Fruit fly (Drosophila melanogaster) whole organism, embryonic: ENCODE measurements around the gene CG34408.

Source experiments
- Adf1 ChIP-seq: fragments of 200-800 bp; sonication (Bioruptor generic); IDR thresholded peaks from 2 replicates; pipeline ENCODE4 v1.3.6; 2022; ENCODE audit warnings: missing biosample characterization, missing genetic modification characterization
- Asciz ChIP-seq: fragments of 200-800 bp; sonication (Bioruptor generic); optimal IDR thresholded peaks from 2 replicates; lab custom pipeline; 2017; ENCODE audit warnings: missing biosample characterization, mild to moderate bottlenecking, missing genetic modification characterization, missing genetic modification reagents
- CG10462 ChIP-seq: fragments of 200-800 bp; sonication (Bioruptor generic); optimal IDR thresholded peaks from 2 replicates; lab custom pipeline; 2016; ENCODE audit warnings: missing biosample characterization, missing genetic modification characterization
- CG1647 ChIP-seq: fragments of 200-800 bp; sonication (Bioruptor generic); optimal IDR thresholded peaks from 3 replicates; lab custom pipeline; 2016; ENCODE audit warnings: missing biosample characterization, missing genetic modification characterization
- CG17328 ChIP-seq: fragments of 200-800 bp; sonication (Bioruptor generic); IDR thresholded peaks from 2 replicates; pipeline ENCODE4 v1.3.6; 2022; ENCODE audit warnings: missing biosample characterization, missing genetic modification characterization
- CG17612 ChIP-seq: fragments of 200-800 bp; sonication (Bioruptor generic); IDR thresholded peaks from 2 replicates; pipeline ENCODE4 v1.3.6; 2022; ENCODE audit warnings: missing biosample characterization, missing genetic modification characterization
- CG1792 ChIP-seq: fragments of 200-800 bp; sonication (Bioruptor generic); optimal IDR thresholded peaks from 2 replicates; lab custom pipeline; 2016; ENCODE audit warnings: missing biosample characterization, missing genetic modification characterization
- CG2712 ChIP-seq: fragments of 200-800 bp; optimal IDR thresholded peaks from 3 replicates; lab custom pipeline; 2019; ENCODE audit warnings: missing biosample characterization, mild to moderate bottlenecking, missing genetic modification characterization, moderate library complexity
- CG30431 ChIP-seq: fragments of 200-800 bp; sonication (Bioruptor generic); optimal IDR thresholded peaks from 2 replicates; lab custom pipeline; 2017; ENCODE audit warnings: missing biosample characterization, missing genetic modification characterization
- CG31441 ChIP-seq: fragments of 200-800 bp; sonication (Bioruptor generic); IDR thresholded peaks from 2 replicates; pipeline ENCODE4 v1.3.6; 2022; ENCODE audit warnings: missing biosample characterization, missing genetic modification characterization
- CG3847 ChIP-seq: fragments of 200-800 bp; sonication (Bioruptor generic); IDR thresholded peaks from 2 replicates; pipeline ENCODE4 v1.3.6; 2022; ENCODE audit warnings: missing biosample characterization, missing genetic modification characterization
- CG4328 ChIP-seq: fragments of 200-800 bp; sonication (Bioruptor generic); optimal IDR thresholded peaks from 3 replicates; lab custom pipeline; 2017; ENCODE audit warnings: missing biosample characterization, missing genetic modification reagents, missing genetic modification characterization
- CG6683 ChIP-seq: fragments of 200-800 bp; sonication (Bioruptor generic); optimal IDR thresholded peaks from 2 replicates; lab custom pipeline; 2017; ENCODE audit warnings: missing biosample characterization, mild to moderate bottlenecking, missing genetic modification characterization, missing genetic modification reagents
- CG7987 ChIP-seq: fragments of 200-800 bp; sonication (Bioruptor generic); optimal IDR thresholded peaks from 2 replicates; lab custom pipeline; 2018; ENCODE audit warnings: missing biosample characterization, mild to moderate bottlenecking, missing genetic modification characterization, moderate library complexity
- D19B ChIP-seq: fragments of 200-800 bp; sonication (Bioruptor generic); optimal IDR thresholded peaks from 2 replicates; lab custom pipeline; 2017; ENCODE audit warnings: missing biosample characterization, mild to moderate bottlenecking, missing genetic modification characterization
- Elba2 ChIP-seq: fragments of 200-800 bp; sonication (Bioruptor generic); optimal IDR thresholded peaks from 3 replicates; lab custom pipeline; 2016; ENCODE audit warnings: missing biosample characterization, missing genetic modification characterization
- Ets65A ChIP-seq: fragments of 200-800 bp; sonication (Bioruptor generic); peaks from one replicate; lab custom pipeline; 2016; ENCODE audit warnings: missing biosample characterization, missing genetic modification characterization
- Hand ChIP-seq: fragments of 200-800 bp; sonication (Bioruptor generic); optimal IDR thresholded peaks from 2 replicates; lab custom pipeline; 2017; ENCODE audit warnings: mild to moderate bottlenecking, missing biosample characterization, missing genetic modification reagents, missing genetic modification characterization
- Hmx ChIP-seq: fragments of 200-800 bp; sonication (Bioruptor generic); optimal IDR thresholded peaks from 2 replicates; lab custom pipeline; 2016; ENCODE audit warnings: missing biosample characterization, missing genetic modification characterization
- Hr39 ChIP-seq: fragments of >200 bp; optimal IDR thresholded peaks from 2 replicates; lab custom pipeline; 2017
- Hr51 ChIP-seq, 2 experiments: fragments of 200-800 bp; sonication (Bioruptor generic); optimal IDR thresholded peaks; 2 replicates in 1 of 2; 3 replicates in 1 of 2; lab custom pipeline; 2016 to 2018; ENCODE audit warnings: missing biosample characterization in 2 of 2, missing genetic modification characterization in 2 of 2, mild to moderate bottlenecking in 1 of 2, moderate library complexity in 1 of 2
- Med ChIP-seq: fragments of 200-800 bp; sonication (Bioruptor generic); peaks from one replicate; lab custom pipeline; 2016; ENCODE audit warnings: missing biosample characterization, missing genetic modification characterization, mild to moderate bottlenecking, inconsistent platforms, moderate library complexity
- Spps ChIP-seq: fragments of 200-800 bp; sonication (Bioruptor generic); optimal IDR thresholded peaks from 2 replicates; lab custom pipeline; 2018; ENCODE audit warnings: missing biosample characterization, mild to moderate bottlenecking, missing genetic modification characterization
- Stat92E ChIP-seq, 3 experiments: fragments of >200 bp in 2 of 3; fragments of 200-800 bp in 1 of 3; sonication (Bioruptor generic) in 1 of 3; optimal IDR thresholded peaks; 2 replicates each; lab custom pipeline; 2017 to 2019; ENCODE audit warnings: missing biosample characterization in 3 of 3, missing genetic modification characterization in 3 of 3, mild to moderate bottlenecking in 1 of 3, moderate library complexity in 1 of 3
- ara ChIP-seq: fragments of 200-800 bp; sonication (Bioruptor generic); IDR thresholded peaks from 2 replicates; pipeline ENCODE4 v1.3.6; 2022; ENCODE audit warnings: missing biosample characterization, missing genetic modification characterization
- ash1 ChIP-seq: fragments of 200-800 bp; sonication (Bioruptor generic); optimal IDR thresholded peaks from 2 replicates; lab custom pipeline; 2018; ENCODE audit warnings: missing biosample characterization, mild to moderate bottlenecking, missing genetic modification characterization
- az2 ChIP-seq: fragments of 200-800 bp; sonication (Bioruptor generic); optimal IDR thresholded peaks from 3 replicates; lab custom pipeline; 2016; ENCODE audit warnings: missing biosample characterization, missing genetic modification characterization
- chinmo ChIP-seq: fragments of 200-800 bp; sonication (Bioruptor generic); IDR thresholded peaks from 4 replicates; pipeline ENCODE4 v1.3.6; 2022; ENCODE audit warnings: missing biosample characterization, missing genetic modification characterization; ENCODE audit not compliant: partially characterized antibody
- dm ChIP-seq: fragments of 200-800 bp; sonication (Bioruptor generic); optimal IDR thresholded peaks from 3 replicates; lab custom pipeline; 2016; ENCODE audit warnings: missing biosample characterization, missing genetic modification characterization
- dmrt99B ChIP-seq: fragments of 200-800 bp; sonication (Bioruptor generic); optimal IDR thresholded peaks from 2 replicates; lab custom pipeline; 2018; ENCODE audit warnings: missing biosample characterization, mild to moderate bottlenecking, missing genetic modification characterization, moderate library complexity
- fd102C ChIP-seq: fragments of 200-800 bp; sonication (Bioruptor generic); optimal IDR thresholded peaks from 2 replicates; lab custom pipeline; 2018; ENCODE audit warnings: missing biosample characterization, mild to moderate bottlenecking, missing genetic modification characterization, moderate library complexity
- lbe ChIP-seq: fragments of 200-800 bp; sonication (Bioruptor generic); optimal IDR thresholded peaks from 2 replicates; lab custom pipeline; 2016; ENCODE audit warnings: missing biosample characterization, mild to moderate bottlenecking, missing genetic modification characterization
- oc ChIP-seq: fragments of 200-800 bp; sonication (Bioruptor generic); optimal IDR thresholded peaks from 2 replicates; lab custom pipeline; 2018; ENCODE audit warnings: missing biosample characterization, mild to moderate bottlenecking, missing genetic modification characterization, moderate library complexity
- pzg ChIP-seq: fragments of 200-800 bp; sonication (Bioruptor generic); optimal IDR thresholded peaks from 3 replicates; lab custom pipeline; 2018; ENCODE audit warnings: missing biosample characterization, mild to moderate bottlenecking, missing genetic modification characterization, moderate library complexity
- ro ChIP-seq: fragments of 200-800 bp; sonication (Bioruptor generic); IDR thresholded peaks from 2 replicates; pipeline ENCODE4 v1.3.6; 2022; ENCODE audit warnings: missing biosample characterization, missing genetic modification characterization
- run ChIP-seq: fragments of 200-800 bp; sonication (Bioruptor generic); optimal IDR thresholded peaks from 3 replicates; lab custom pipeline; 2018; ENCODE audit warnings: missing biosample characterization, mild to moderate bottlenecking, missing genetic modification characterization
- sc ChIP-seq, 3 experiments: fragments of >200 bp in 2 of 3; fragments of 200-800 bp in 1 of 3; sonication (Bioruptor generic) in 1 of 3; optimal IDR thresholded peaks; 2 replicates in 2 of 3; 3 replicates in 1 of 3; lab custom pipeline; 2017; ENCODE audit warnings: mild to moderate bottlenecking in 1 of 3, missing biosample characterization in 1 of 3, missing genetic modification characterization in 1 of 3, missing genetic modification reagents in 1 of 3
- sd ChIP-seq: fragments of 200-800 bp; sonication (Bioruptor generic); optimal IDR thresholded peaks from 3 replicates; lab custom pipeline; 2018; ENCODE audit warnings: missing biosample characterization, mild to moderate bottlenecking, missing genetic modification characterization, moderate library complexity
- sqz ChIP-seq: fragments of 200-800 bp; sonication (Bioruptor generic); optimal IDR thresholded peaks from 3 replicates; lab custom pipeline; 2018; ENCODE audit warnings: missing biosample characterization, mild to moderate bottlenecking, missing genetic modification characterization
- tgo ChIP-seq: fragments of 200-800 bp; sonication (Bioruptor generic); IDR thresholded peaks from 3 replicates; pipeline ENCODE4 v1.3.6; 2022; ENCODE audit warnings: missing biosample characterization, missing genetic modification characterization
- tio ChIP-seq: fragments of 200-800 bp; sonication (Bioruptor generic); optimal IDR thresholded peaks from 2 replicates; lab custom pipeline; 2017; ENCODE audit warnings: missing biosample characterization, missing genetic modification characterization, inconsistent platforms
- vvl ChIP-seq: fragments of 200-800 bp; sonication (Bioruptor generic); IDR thresholded peaks from 2 replicates; pipeline ENCODE4 v1.3.6; 2022; ENCODE audit warnings: missing biosample characterization, missing genetic modification characterization
- yki ChIP-seq: fragments of >200 bp; optimal IDR thresholded peaks from 3 replicates; lab custom pipeline; 2018

The CG34408 gene

DNA sequence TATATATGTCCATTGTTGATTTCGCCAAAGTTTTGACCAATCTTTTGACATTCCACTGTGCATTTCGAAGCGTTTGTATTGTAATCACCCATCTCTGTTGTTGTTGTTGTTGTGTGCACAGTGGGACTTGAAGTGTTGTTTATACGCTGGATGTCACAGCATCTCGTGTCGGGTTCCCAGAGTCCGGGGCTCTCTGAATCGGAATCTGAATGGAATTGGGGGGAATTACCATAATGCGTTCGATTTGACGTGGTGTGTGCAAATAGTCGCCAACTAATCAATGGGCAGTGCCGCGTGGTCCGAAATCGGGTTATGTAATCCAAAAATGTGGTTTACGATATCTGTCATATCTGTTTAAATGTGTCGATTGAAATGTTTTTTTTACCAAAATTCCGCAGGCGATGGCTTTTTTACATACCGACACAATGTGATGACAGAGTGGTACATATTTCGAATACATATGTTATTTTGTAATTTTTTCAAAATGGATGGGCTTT, 14.2 kb downstream of the CG34408 start (continued):
- TF ChIP-seq Hr39 (no peak), oc (tag; lab: Kevin White, UChicago) (no peak), sqz (GFP tag; lab: Kevin White, UChicago) (no peak), run (no peak), lbe (GFP tag; lab: Kevin White, UChicago) (no peak), vvl (GFP tag; lab: Robert Waterston, UW) (peak; percentile 38; the same call in 1 of the 2 replicates), Med (GFP tag; lab: Kevin White, UChicago) (peak; percentile 4), Hand (GFP tag; lab: Kevin White, UChicago) (no peak), Ets65A (GFP tag; lab: Kevin White, UChicago) (no peak), CG10462 (GFP tag; lab: Kevin White, UChicago) (no peak), dm (GFP tag; lab: Kevin White, UChicago) (no peak), CG17328 (GFP tag; lab: Robert Waterston, UW) (no peak), CG2712 (tag; lab: Kevin White, UChicago) (no peak), Hmx (GFP tag; lab: Kevin White, UChicago) (no peak), CG17612 (GFP tag; lab: Robert Waterston, UW) (no peak), CG3847 (no peak), az2 (no peak), Spps (tag; lab: Kevin White, UChicago) (no peak), CG31441 (GFP tag; lab: Robert Waterston, UW) (no peak), chinmo (GFP tag; lab: Robert Waterston, UW) (0 out of 4 replicates have a peak, but pooled peaks have one; percentile 6), CG6683 (GFP tag; lab: Kevin White, UChicago) (no peak), tio (GFP tag; lab: Kevin White, UChicago) (no peak), Adf1 (GFP tag; lab: Robert Waterston, UW) (no peak), Stat92E (GFP tag; optimal IDR thresholded peaks at IDR 0.05; lab: Kevin White, UChicago) (no peak), sd (peak; percentile 60), D19B (GFP tag; lab: Kevin White, UChicago) (no peak), ara (GFP tag; lab: Robert Waterston, UW) (no peak), CG4328 (GFP tag; lab: Kevin White, UChicago) (no peak), yki (no peak), CG1792 (GFP tag; lab: Kevin White, UChicago) (no peak), ash1 (GFP tag; lab: Kevin White, UChicago) (no peak), pzg (GFP tag; lab: Kevin White, UChicago) (no peak), ro (GFP tag; lab: Robert Waterston, UW) (no peak), CG7987 (no peak), Hr51 (GFP tag; optimal IDR thresholded peaks at IDR 0.05; lab: Kevin White, UChicago) (peak in 1 of 2 experiments; percentile 0), tgo (GFP tag; lab: Robert Waterston, UW) (no peak), sc (optimal IDR thresholded peaks at IDR 0.05; lab: Kevin White, UChicago) (no peak), sc (GFP tag; optimal IDR thresholded peaks at IDR 0.05; lab: Kevin White, UChicago) (no peak), CG1647 (GFP tag; lab: Kevin White, UChicago) (no peak), Asciz (GFP tag; lab: Kevin White, UChicago) (no peak), Elba2 (no peak), dmrt99B (tag; lab: Kevin White, UChicago) (peak; percentile 22), fd102C (GFP tag; lab: Kevin White, UChicago) (no peak), CG30431 (no peak)
